Fruit fly (Drosophila melanogaster): ENCODE data around the gene w.

Gene w

DNA sequence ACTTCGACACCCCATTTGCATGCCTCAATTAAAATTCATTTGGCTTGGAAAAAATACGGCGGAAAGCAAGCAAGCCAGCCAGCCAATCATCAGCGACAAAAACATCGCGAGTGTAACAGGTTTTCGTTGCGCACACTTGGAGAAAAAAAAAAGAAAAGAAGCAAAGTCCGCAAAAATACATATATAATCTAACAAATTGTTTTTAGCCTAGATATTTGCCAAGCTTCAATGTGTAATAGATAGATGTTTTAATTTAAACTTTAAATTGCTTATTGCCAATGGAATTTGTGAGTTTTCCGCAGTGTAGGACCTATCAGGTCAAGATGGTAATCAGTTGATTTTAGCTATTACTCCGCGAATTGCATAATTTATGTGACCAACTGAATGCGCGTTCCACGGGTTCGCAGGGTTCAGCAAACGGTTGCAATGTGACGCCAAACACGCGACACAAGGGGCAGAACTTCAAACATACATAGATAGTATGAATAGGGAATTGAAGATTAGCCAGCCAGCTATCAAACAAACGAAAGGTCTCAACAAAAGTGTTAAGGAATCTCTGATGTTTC is 9.6 kb downstream of the w start:
- TF ChIP-seq CTCF (optimal IDR thresholded peaks at IDR 0.05): no peak

DNA sequence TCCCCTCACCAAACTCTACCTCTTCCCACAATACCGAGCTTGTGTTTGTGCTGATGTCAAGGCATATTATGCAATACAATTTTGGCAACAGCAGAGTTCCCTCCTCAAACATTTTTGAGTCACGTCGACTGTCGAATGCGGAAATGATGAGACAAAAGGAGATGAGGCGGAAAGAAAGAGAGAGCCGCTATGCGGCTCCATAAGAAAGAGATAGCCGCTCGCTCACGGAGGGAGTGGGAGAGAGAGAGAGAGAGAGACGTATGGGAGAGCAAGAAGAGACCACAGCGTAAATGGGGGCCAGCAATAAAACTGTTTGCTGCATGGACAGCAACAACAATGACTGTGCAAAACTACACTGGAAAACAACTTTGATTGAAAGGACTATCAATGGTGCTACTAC is 30.8 kb downstream of the w start:
- TF ChIP-seq CTCF (optimal IDR thresholded peaks at IDR 0.05) (no peak), CG8478 (optimal IDR thresholded peaks at IDR 0.05) (no peak)

DNA sequence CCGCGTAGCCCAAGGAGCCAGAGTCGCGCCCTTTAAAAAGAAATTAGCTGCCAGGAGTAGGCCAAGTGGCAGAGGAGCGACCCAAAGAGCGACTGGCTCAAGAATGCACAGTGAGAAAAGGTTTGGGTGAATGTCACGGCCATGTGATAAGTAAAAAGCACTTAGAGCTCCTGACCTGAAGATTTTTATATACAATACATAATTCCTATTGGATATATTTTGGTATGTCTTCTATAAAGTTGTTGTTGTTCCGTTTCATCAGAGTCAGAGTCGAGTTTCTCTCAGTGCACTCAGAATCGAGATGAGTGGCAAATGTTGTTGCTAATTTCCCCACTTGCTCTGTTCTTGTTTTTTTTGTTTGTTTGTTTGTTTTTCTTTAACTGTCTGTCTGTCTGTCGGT is 35.1 kb downstream of the w start:
- no peak for TF ChIP-seq CG8478 (optimal IDR thresholded peaks at IDR 0.05)
- no peak for TF ChIP-seq CTCF (optimal IDR thresholded peaks at IDR 0.05)

DNA sequence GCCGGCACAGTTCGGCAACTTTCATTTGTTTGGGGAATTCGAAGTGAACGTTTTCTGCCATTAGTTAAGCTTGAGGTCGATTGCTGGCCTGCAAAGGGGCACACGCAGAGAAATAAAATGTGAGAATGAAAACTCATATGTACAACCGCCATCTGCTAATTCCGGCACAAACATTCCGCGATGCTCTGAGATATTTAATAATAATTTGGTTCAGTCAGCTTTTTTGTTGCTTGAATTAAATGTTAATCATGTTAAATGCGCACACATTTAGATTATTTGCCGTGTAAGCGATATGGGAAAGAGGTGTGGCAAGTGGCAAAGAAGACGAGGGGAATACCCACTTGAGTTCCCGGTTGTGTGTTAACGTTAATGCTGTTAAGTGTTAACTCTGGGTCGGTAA is 38.9 kb downstream of the w start:
- no peak for TF ChIP-seq CG8478 (optimal IDR thresholded peaks at IDR 0.05)
- TF ChIP-seq CTCF (optimal IDR thresholded peaks at IDR 0.05): no peak

DNA sequence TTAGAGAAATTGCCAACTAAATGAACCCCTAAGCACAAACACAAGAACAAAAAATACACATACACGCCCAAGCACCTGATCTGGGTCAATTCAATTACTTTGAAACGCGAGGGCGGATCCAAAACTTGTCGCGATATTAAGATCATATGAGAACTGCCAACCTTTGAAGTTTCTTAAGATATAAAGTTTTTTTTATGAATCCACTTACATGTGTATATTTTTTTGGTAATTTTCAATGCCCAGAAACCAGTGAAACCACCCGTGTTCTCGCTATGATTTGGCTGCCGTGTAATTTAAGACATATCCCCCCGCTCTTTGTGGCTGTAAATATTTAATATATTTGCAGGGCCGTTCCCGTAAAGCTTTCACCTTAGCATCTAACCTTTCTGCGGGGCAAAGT is 46.6 kb downstream of the w start:
- TF ChIP-seq CTCF (optimal IDR thresholded peaks at IDR 0.05): no peak

DNA sequence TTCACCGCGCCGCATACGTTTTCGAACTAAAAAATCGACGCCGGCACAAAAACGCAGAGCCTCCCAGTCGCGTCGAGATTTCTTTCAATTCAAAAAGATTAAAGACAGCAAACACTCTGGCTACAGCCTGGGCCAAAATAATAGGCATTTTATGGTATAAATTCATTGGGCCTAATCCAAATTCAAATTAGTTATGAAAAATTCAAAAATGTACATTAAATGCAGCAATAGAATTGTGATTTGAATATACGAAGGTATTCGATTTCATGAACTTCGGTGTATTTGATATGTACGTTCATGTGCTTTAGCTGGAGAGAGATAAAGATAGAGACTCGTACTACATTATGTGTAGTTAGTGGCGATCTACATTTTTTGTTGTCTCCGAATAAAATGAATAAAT is 52.2 kb downstream of the w start, which contains the start of gene Syx4:
TSS of gene Syx4 (minus strand) at position 35 of the 400 bp plus-strand sequence.
- TF ChIP-seq CTCF (optimal IDR thresholded peaks at IDR 0.05) (no peak), CG8478 (optimal IDR thresholded peaks at IDR 0.05) (no peak)

DNA sequence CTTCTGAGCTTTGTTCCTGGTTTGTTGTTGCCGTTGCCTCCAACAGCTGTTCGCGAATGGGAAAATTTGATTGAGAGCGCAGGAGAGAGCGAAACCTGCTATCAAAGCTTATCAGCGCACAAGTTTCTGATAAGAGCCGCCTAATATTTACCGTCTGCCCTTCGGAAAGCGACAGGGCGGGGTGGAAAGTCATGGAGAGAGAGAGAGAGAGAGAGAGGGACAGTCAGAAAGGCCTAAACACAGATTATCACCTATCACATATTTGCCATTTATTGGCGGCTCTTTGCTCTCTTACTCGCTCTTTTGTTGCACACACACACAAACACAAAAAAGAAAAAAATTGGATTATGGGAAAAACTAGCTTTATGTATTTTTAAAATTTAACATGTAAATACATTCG is 52.7 kb downstream of the w start:
- TF ChIP-seq CTCF (optimal IDR thresholded peaks at IDR 0.05): no peak
- no peak for TF ChIP-seq CG8478 (optimal IDR thresholded peaks at IDR 0.05)

DNA sequence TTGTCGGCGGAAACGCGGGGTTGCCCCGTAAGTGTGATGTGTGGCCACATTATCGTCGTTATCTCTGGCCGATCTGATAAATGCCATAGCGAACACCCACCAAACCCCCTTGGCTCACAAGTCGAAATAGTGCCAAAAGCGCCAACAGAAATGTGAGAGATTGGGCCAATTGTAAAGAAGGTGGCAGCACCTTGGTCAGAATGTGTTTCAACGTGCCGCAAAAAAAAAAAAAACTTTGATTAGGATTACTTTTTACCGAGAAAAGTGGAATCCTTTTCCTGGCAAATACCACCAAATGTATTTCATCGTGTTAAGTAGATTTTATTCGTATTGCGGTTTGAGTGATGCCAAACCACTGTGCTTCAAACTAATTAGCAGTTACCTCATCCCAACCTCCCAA is 53.2 kb downstream of the w start:
- TF ChIP-seq CG8478 (optimal IDR thresholded peaks at IDR 0.05) (no peak), CTCF (optimal IDR thresholded peaks at IDR 0.05) (no peak)

DNA sequence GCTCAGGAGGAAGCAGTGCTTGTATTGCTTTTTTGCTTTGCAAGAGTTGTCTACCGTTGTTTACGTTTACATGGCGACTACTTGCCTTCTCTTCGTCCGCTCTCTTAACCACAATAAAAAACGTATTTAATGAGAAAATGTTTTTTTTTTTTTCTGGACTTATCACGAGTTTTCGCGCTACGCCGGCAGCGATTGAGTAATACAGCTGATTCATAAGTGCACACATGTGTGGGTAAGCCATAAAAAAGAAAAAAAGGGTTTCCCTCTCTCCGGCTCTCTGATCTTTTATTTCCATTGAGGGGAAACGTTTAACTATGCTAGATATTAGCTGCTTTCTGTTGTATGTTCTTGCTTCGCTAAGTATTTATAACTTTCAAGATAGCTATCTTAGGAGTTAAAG is 54.2 kb downstream of the w start:
- no peak for TF ChIP-seq CG8478 (optimal IDR thresholded peaks at IDR 0.05)
- no peak for TF ChIP-seq CTCF (optimal IDR thresholded peaks at IDR 0.05)
